Fruit fly (Drosophila melanogaster) whole organism, embryonic: ENCODE results near the gene Pop4.

Source experiments
- Ada2b ChIP-seq: fragments of 200-800 bp; sonication (Bioruptor generic); IDR thresholded peaks from 2 replicates; pipeline ENCODE4 v1.3.6; 2022; ENCODE audit warnings: missing biosample characterization, missing genetic modification characterization
- Atf6 ChIP-seq: fragments of 200-800 bp; sonication (Bioruptor generic); IDR thresholded peaks from 2 replicates; pipeline ENCODE4 v1.3.6; 2022; ENCODE audit warnings: missing biosample characterization, missing genetic modification characterization
- CG10321 ChIP-seq: fragments of 200-800 bp; sonication (Bioruptor generic); IDR thresholded peaks from 2 replicates; pipeline ENCODE4 v1.3.6; 2022; ENCODE audit warnings: missing biosample characterization, missing genetic modification characterization
- CG12299 ChIP-seq: fragments of 200-800 bp; sonication (Bioruptor generic); optimal IDR thresholded peaks from 2 replicates; lab custom pipeline; 2018; ENCODE audit warnings: missing biosample characterization, mild to moderate bottlenecking, missing genetic modification characterization
- CG13296 ChIP-seq: fragments of 200-800 bp; sonication (Bioruptor generic); optimal IDR thresholded peaks from 3 replicates; lab custom pipeline; 2018; ENCODE audit warnings: missing biosample characterization, mild to moderate bottlenecking, missing genetic modification characterization
- CG14667 ChIP-seq: fragments of 200-800 bp; sonication (Bioruptor generic); IDR thresholded peaks from 2 replicates; pipeline ENCODE4 v1.3.6; 2022; ENCODE audit warnings: missing biosample characterization, missing genetic modification characterization
- CG1529 ChIP-seq: fragments of 200-800 bp; sonication (Bioruptor generic); optimal IDR thresholded peaks from 3 replicates; lab custom pipeline; 2018; ENCODE audit warnings: missing biosample characterization, missing genetic modification characterization
- CG16779 ChIP-seq: fragments of 200-800 bp; sonication (Bioruptor generic); IDR thresholded peaks from 2 replicates; pipeline ENCODE4 v1.3.6; 2022; ENCODE audit warnings: missing biosample characterization, missing genetic modification characterization
- CG16863 ChIP-seq: fragments of 200-800 bp; sonication (Bioruptor generic); optimal IDR thresholded peaks from 3 replicates; lab custom pipeline; 2016; ENCODE audit warnings: missing biosample characterization, missing genetic modification characterization
- CG17186 ChIP-seq: fragments of 200-800 bp; sonication (Bioruptor generic); optimal IDR thresholded peaks from 3 replicates; lab custom pipeline; 2017; ENCODE audit warnings: missing biosample characterization, missing genetic modification reagents, missing genetic modification characterization
- CG17385 ChIP-seq: fragments of 200-800 bp; sonication (Bioruptor generic); optimal IDR thresholded peaks from 3 replicates; lab custom pipeline; 2018; ENCODE audit warnings: missing biosample characterization, mild to moderate bottlenecking, missing genetic modification characterization
- CG18262 ChIP-seq: fragments of 200-800 bp; optimal IDR thresholded peaks from 3 replicates; lab custom pipeline; 2019; ENCODE audit warnings: missing biosample characterization, mild to moderate bottlenecking, missing genetic modification characterization, moderate library complexity
- CG2712 ChIP-seq: fragments of 200-800 bp; optimal IDR thresholded peaks from 3 replicates; lab custom pipeline; 2019; ENCODE audit warnings: missing biosample characterization, mild to moderate bottlenecking, missing genetic modification characterization, moderate library complexity
- CG4328 ChIP-seq: fragments of 200-800 bp; sonication (Bioruptor generic); optimal IDR thresholded peaks from 3 replicates; lab custom pipeline; 2017; ENCODE audit warnings: missing biosample characterization, missing genetic modification reagents, missing genetic modification characterization
- CG4404 ChIP-seq: fragments of 200-800 bp; sonication (Bioruptor generic); IDR thresholded peaks from 2 replicates; pipeline ENCODE4 v1.3.6; 2022; ENCODE audit warnings: missing biosample characterization, missing genetic modification characterization
- CG5953 ChIP-seq: fragments of 200-800 bp; sonication (Bioruptor generic); IDR thresholded peaks from 2 replicates; pipeline ENCODE4 v1.3.6; 2022; ENCODE audit warnings: missing biosample characterization, missing genetic modification characterization
- CG7963 ChIP-seq: fragments of 200-800 bp; sonication (Bioruptor generic); IDR thresholded peaks from 3 replicates; pipeline ENCODE4 v1.3.6; 2022; ENCODE audit warnings: missing biosample characterization, missing genetic modification characterization; ENCODE audit not compliant: partially characterized antibody
- CG8281 ChIP-seq: fragments of 200-800 bp; sonication (Bioruptor generic); optimal IDR thresholded peaks from 2 replicates; lab custom pipeline; 2018; ENCODE audit warnings: missing biosample characterization, mild to moderate bottlenecking, missing genetic modification characterization, moderate library complexity
- CTCF ChIP-seq: fragments of 200-800 bp; sonication (Bioruptor generic); optimal IDR thresholded peaks from 2 replicates; lab custom pipeline; 2017; ENCODE audit warnings: missing biosample characterization, mild to moderate bottlenecking, missing genetic modification characterization, moderate library complexity
- Deaf1 ChIP-seq: fragments of 200-800 bp; optimal IDR thresholded peaks from 3 replicates; lab custom pipeline; 2019; ENCODE audit warnings: missing biosample characterization, mild to moderate bottlenecking, missing genetic modification characterization, moderate library complexity
- Doc2 ChIP-seq: fragments of 200-800 bp; sonication (Bioruptor generic); IDR thresholded peaks from 2 replicates; pipeline ENCODE4 v1.3.6; 2022; ENCODE audit warnings: missing biosample characterization, missing genetic modification characterization
- Dref ChIP-seq: fragments of 200-800 bp; sonication (Bioruptor generic); IDR thresholded peaks from 2 replicates; pipeline ENCODE4 v1.3.6; 2022; ENCODE audit warnings: missing biosample characterization, missing genetic modification characterization
- Ets65A ChIP-seq: fragments of 200-800 bp; sonication (Bioruptor generic); peaks from one replicate; lab custom pipeline; 2016; ENCODE audit warnings: missing biosample characterization, missing genetic modification characterization
- Gug ChIP-seq: fragments of 200-800 bp; sonication (Bioruptor generic); IDR thresholded peaks from 4 replicates; pipeline ENCODE4 v1.3.6; 2022; ENCODE audit warnings: missing biosample characterization, missing genetic modification characterization
- HLH4C ChIP-seq: fragments of 200-800 bp; sonication (Bioruptor generic); IDR thresholded peaks from 3 replicates; pipeline ENCODE4 v1.3.6; 2022; ENCODE audit warnings: missing biosample characterization, missing genetic modification characterization; ENCODE audit not compliant: partially characterized antibody
- Hsf ChIP-seq: fragments of 200-800 bp; sonication (Bioruptor generic); optimal IDR thresholded peaks from 3 replicates; lab custom pipeline; 2016; ENCODE audit warnings: missing biosample characterization, missing genetic modification characterization
- Jarid2 ChIP-seq: fragments of 200-800 bp; sonication (Bioruptor generic); optimal IDR thresholded peaks from 3 replicates; lab custom pipeline; 2017; ENCODE audit warnings: mild to moderate bottlenecking, missing biosample characterization, missing genetic modification reagents, missing genetic modification characterization
- Med ChIP-seq: fragments of 200-800 bp; sonication (Bioruptor generic); peaks from one replicate; lab custom pipeline; 2016; ENCODE audit warnings: missing biosample characterization, missing genetic modification characterization, mild to moderate bottlenecking, inconsistent platforms, moderate library complexity
- Meics ChIP-seq: fragments of 200-800 bp; sonication (Bioruptor generic); optimal IDR thresholded peaks from 2 replicates; lab custom pipeline; 2017; ENCODE audit warnings: missing biosample characterization, mild to moderate bottlenecking, missing genetic modification characterization
- Rx ChIP-seq: fragments of 200-800 bp; sonication (Bioruptor generic); IDR thresholded peaks from 2 replicates; pipeline ENCODE4 v1.3.6; 2022; ENCODE audit warnings: missing biosample characterization, missing genetic modification characterization
- Sox102F ChIP-seq: fragments of 200-800 bp; sonication (Bioruptor generic); optimal IDR thresholded peaks from 2 replicates; lab custom pipeline; 2018; ENCODE audit warnings: missing biosample characterization, mild to moderate bottlenecking, missing genetic modification characterization, moderate library complexity
- YL-1 ChIP-seq: fragments of 200-800 bp; sonication (Bioruptor generic); optimal IDR thresholded peaks from 3 replicates; lab custom pipeline; 2017; ENCODE audit warnings: missing biosample characterization, mild to moderate bottlenecking, missing genetic modification characterization
- abd-A ChIP-seq: fragments of 200-800 bp; sonication (Bioruptor generic); optimal IDR thresholded peaks from 3 replicates; lab custom pipeline; 2019; ENCODE audit warnings: missing biosample characterization, mild to moderate bottlenecking, missing genetic modification characterization, moderate library complexity
- br ChIP-seq: fragments of >200 bp; optimal IDR thresholded peaks from 2 replicates; lab custom pipeline; 2017
- chif ChIP-seq, 2 experiments: fragments of 200-800 bp; sonication (Bioruptor generic); optimal IDR thresholded peaks; 3 replicates each; lab custom pipeline; 2016; ENCODE audit warnings: missing biosample characterization in 2 of 2, missing genetic modification characterization in 2 of 2
- ci ChIP-seq: fragments of 200-800 bp; sonication (Bioruptor generic); IDR thresholded peaks from 3 replicates; pipeline ENCODE4 v1.3.6; 2022; ENCODE audit warnings: missing biosample characterization, missing genetic modification characterization
- crp ChIP-seq, 2 experiments: fragments of 200-800 bp; sonication (Bioruptor generic); optimal IDR thresholded peaks; 2 replicates in 1 of 2; 3 replicates in 1 of 2; lab custom pipeline; 2017; ENCODE audit warnings: missing biosample characterization in 2 of 2, missing genetic modification characterization in 2 of 2, mild to moderate bottlenecking in 1 of 2, moderate library complexity in 1 of 2
- gcm2 ChIP-seq: fragments of 200-800 bp; sonication (Bioruptor generic); optimal IDR thresholded peaks from 2 replicates; lab custom pipeline; 2016; ENCODE audit warnings: missing biosample characterization, missing genetic modification characterization
- nau ChIP-seq: fragments of 200-800 bp; sonication (Bioruptor generic); optimal IDR thresholded peaks from 3 replicates; lab custom pipeline; 2017; ENCODE audit warnings: missing biosample characterization, mild to moderate bottlenecking, missing genetic modification characterization, missing genetic modification reagents
- peb ChIP-seq: fragments of 200-800 bp; sonication (Bioruptor generic); IDR thresholded peaks from 2 replicates; pipeline ENCODE4 v1.3.6; 2022; ENCODE audit warnings: missing biosample characterization, missing genetic modification characterization
- pum ChIP-seq: fragments of 200-800 bp; sonication (Bioruptor generic); optimal IDR thresholded peaks from 2 replicates; lab custom pipeline; 2016; ENCODE audit warnings: missing biosample characterization, missing genetic modification characterization
- rib ChIP-seq: fragments of 200-800 bp; sonication (Bioruptor generic); IDR thresholded peaks from 2 replicates; pipeline ENCODE4 v1.3.6; 2022; ENCODE audit warnings: missing biosample characterization, missing genetic modification characterization
- run ChIP-seq: fragments of 200-800 bp; sonication (Bioruptor generic); optimal IDR thresholded peaks from 3 replicates; lab custom pipeline; 2018; ENCODE audit warnings: missing biosample characterization, mild to moderate bottlenecking, missing genetic modification characterization
- sens-2 ChIP-seq: fragments of 200-800 bp; sonication (Bioruptor generic); IDR thresholded peaks from 2 replicates; pipeline ENCODE4 v1.3.6; 2022; ENCODE audit warnings: missing biosample characterization, missing genetic modification characterization
- sob ChIP-seq: fragments of 200-800 bp; sonication (Bioruptor generic); IDR thresholded peaks from 2 replicates; pipeline ENCODE4 v1.3.6; 2022; ENCODE audit warnings: missing biosample characterization, missing genetic modification characterization
- toy ChIP-seq: fragments of 200-800 bp; sonication (Bioruptor generic); IDR thresholded peaks from 2 replicates; pipeline ENCODE4 v1.3.6; 2022; ENCODE audit warnings: missing biosample characterization, missing genetic modification characterization
- tx ChIP-seq: fragments of 200-800 bp; sonication (Bioruptor generic); optimal IDR thresholded peaks from 2 replicates; lab custom pipeline; 2016; ENCODE audit warnings: missing biosample characterization, missing genetic modification characterization
- unc-4 ChIP-seq: fragments of 200-800 bp; sonication (Bioruptor generic); IDR thresholded peaks from 2 replicates; pipeline ENCODE4 v1.3.6; 2022; ENCODE audit warnings: missing biosample characterization, missing genetic modification characterization; ENCODE audit not compliant: partially characterized antibody
- usp ChIP-seq: fragments of >200 bp; optimal IDR thresholded peaks from 2 replicates; lab custom pipeline; 2017; ENCODE audit warnings: missing biosample characterization, missing genetic modification characterization
- vnd ChIP-seq: fragments of 200-800 bp; sonication (Bioruptor generic); IDR thresholded peaks from 3 replicates; pipeline ENCODE4 v1.3.6; 2022; ENCODE audit warnings: missing biosample characterization, missing genetic modification characterization; ENCODE audit not compliant: partially characterized antibody
- wdn ChIP-seq: fragments of 200-800 bp; sonication (Bioruptor generic); IDR thresholded peaks from 2 replicates; pipeline ENCODE4 v1.3.6; 2022; ENCODE audit warnings: missing biosample characterization, missing genetic modification characterization
- z ChIP-seq: fragments of 200-800 bp; sonication (Bioruptor generic); IDR thresholded peaks from 3 replicates; pipeline ENCODE4 v1.3.6; 2022; ENCODE audit warnings: missing biosample characterization, missing genetic modification characterization
- zfh2 ChIP-seq: fragments of 200-800 bp; sonication (Bioruptor generic); optimal IDR thresholded peaks from 2 replicates; lab custom pipeline; 2016; ENCODE audit warnings: missing biosample characterization, missing genetic modification characterization

Pop4 gene

dm6 chr3L:7974671-7975281 lies 3.7 kb downstream of the Pop4 start, which contains the start of gene CG8042 (continued):
- no peak for TF ChIP-seq CG10321
- TF ChIP-seq peb (GFP tag; lab: Robert Waterston, UW), result no peak
- no peak for TF ChIP-seq CG4404
- no peak for TF ChIP-seq nau (GFP tag; lab: Kevin White, UChicago)
- TF ChIP-seq CG2712 (tag; lab: Kevin White, UChicago), result peak; percentile 4
- TF ChIP-seq run (tag; lab: Kevin White, UChicago), result no peak
- no peak for TF ChIP-seq ci (GFP tag; lab: Robert Waterston, UW)
- TF ChIP-seq CG8281, result no peak
- TF ChIP-seq vnd (GFP tag; lab: Robert Waterston, UW), result no peak
- no peak for TF ChIP-seq CG14667
- TF ChIP-seq Atf6, result no peak
- no peak for TF ChIP-seq Ada2b (GFP tag; lab: Robert Waterston, UW)
- TF ChIP-seq Deaf1, result no peak
- TF ChIP-seq HLH4C, result peak; percentile 54; the same call in 2 of the 3 replicates
- no peak for TF ChIP-seq Rx (GFP tag; lab: Robert Waterston, UW)
- TF ChIP-seq Meics (GFP tag; lab: Kevin White, UChicago), result no peak
- TF ChIP-seq CG12299 (tag; lab: Kevin White, UChicago), result no peak
- TF ChIP-seq toy (GFP tag; lab: Robert Waterston, UW), result no peak
- TF ChIP-seq unc-4 (GFP tag; lab: Robert Waterston, UW), result peak; percentile 69
- no peak for TF ChIP-seq sens-2 (GFP tag; lab: Robert Waterston, UW)
- no peak for TF ChIP-seq CG16779 (GFP tag; lab: Robert Waterston, UW)
- peak; percentile 61 for TF ChIP-seq Dref
- no peak for TF ChIP-seq CG17385
- no peak for TF ChIP-seq CG7963 (GFP tag; lab: Robert Waterston, UW)
- no peak for TF ChIP-seq CG13296 (GFP tag; lab: Kevin White, UChicago)
- no peak for TF ChIP-seq CTCF (GFP tag; lab: Kevin White, UChicago)
- no peak for TF ChIP-seq Gug (GFP tag; lab: Robert Waterston, UW)
- TF ChIP-seq usp (GFP tag; lab: Kevin White, UChicago), result no peak
- no peak for TF ChIP-seq zfh2 (GFP tag; lab: Kevin White, UChicago)
- TF ChIP-seq CG4328, result no peak
- no peak for TF ChIP-seq CG16863
- TF ChIP-seq rib, result no peak
- TF ChIP-seq wdn (GFP tag; lab: Robert Waterston, UW), result no peak
- no peak for TF ChIP-seq pum (GFP tag; lab: Kevin White, UChicago)
- no peak for TF ChIP-seq br (lab: Kevin White, UChicago)
- TF ChIP-seq tx (GFP tag; lab: Kevin White, UChicago), result no peak
- no peak for TF ChIP-seq chif (GFP tag; optimal IDR thresholded peaks at IDR 0.05; lab: Kevin White, UChicago)
- TF ChIP-seq CG18262, result no peak
- TF ChIP-seq CG1529 (GFP tag; lab: Kevin White, UChicago), result no peak
- TF ChIP-seq gcm2 (GFP tag; lab: Kevin White, UChicago), result no peak
- TF ChIP-seq Jarid2 (GFP tag; lab: Kevin White, UChicago), result no peak
- peak in 1 of 2 experiments; percentile 76 for TF ChIP-seq crp (GFP tag; optimal IDR thresholded peaks at IDR 0.05; lab: Kevin White, UChicago)
- TF ChIP-seq z (GFP tag; lab: Robert Waterston, UW), result no peak
- TF ChIP-seq Doc2 (GFP tag; lab: Robert Waterston, UW), result no peak
- no peak for TF ChIP-seq Hsf
- no peak for TF ChIP-seq Med (GFP tag; lab: Kevin White, UChicago)
- TF ChIP-seq sob (GFP tag; lab: Robert Waterston, UW), result no peak; the same call in 1 of the 2 replicates
- TF ChIP-seq Ets65A, result no peak
- TF ChIP-seq abd-A (tag; lab: Kevin White, UChicago), result no peak
- no peak for TF ChIP-seq Sox102F (GFP tag; lab: Kevin White, UChicago)
- peak; percentile 9 for TF ChIP-seq YL-1 (GFP tag; lab: Kevin White, UChicago)
- TF ChIP-seq CG5953, result no peak
- TF ChIP-seq CG17186 (GFP tag; lab: Kevin White, UChicago), result no peak
